Fruit fly (Drosophila melanogaster) Kc167 (cell line): ENCODE measurements around the gene CG17325.

Experiments
- h ChIP-seq: fragments of >200 bp; optimal IDR thresholded peaks from 3 replicates; lab custom pipeline; 2018; ENCODE audit warnings: missing external identifiers
- psq ChIP-seq: fragments of >200 bp; optimal IDR thresholded peaks from 2 replicates; lab custom pipeline; 2017; ENCODE audit warnings: missing external identifiers
- ttk ChIP-seq: sonication (Bioruptor generic); optimal IDR thresholded peaks from 2 replicates; lab custom pipeline; 2017; ENCODE audit warnings: missing external identifiers

dm6 chr2L:18857635-18858059 is 45.2 kb downstream of the CG17325 start:
- TF ChIP-seq h (lab: Kevin White, UChicago): no peak
- no peak for TF ChIP-seq psq
- TF ChIP-seq ttk (lab: Kevin White, UChicago): no peak
